Fruit fly (Drosophila melanogaster) whole organism, embryonic: ENCODE data around the gene CG13449.

Source experiments
- ATbp ChIP-seq: fragments of 200-800 bp; sonication (Bioruptor generic); optimal IDR thresholded peaks from 2 replicates; lab custom pipeline; 2017; ENCODE audit warnings: missing biosample characterization, mild to moderate bottlenecking, missing genetic modification characterization, missing genetic modification reagents
- Antp ChIP-seq: fragments of 200-800 bp; sonication (Bioruptor generic); optimal IDR thresholded peaks from 3 replicates; lab custom pipeline; 2016; ENCODE audit warnings: missing biosample characterization, missing genetic modification characterization
- CG10147 ChIP-seq: fragments of 200-800 bp; sonication (Bioruptor generic); optimal IDR thresholded peaks from 2 replicates; lab custom pipeline; 2019; ENCODE audit warnings: missing biosample characterization, mild to moderate bottlenecking, missing genetic modification characterization, moderate library complexity
- CG10654 ChIP-seq: fragments of 200-800 bp; sonication (Bioruptor generic); optimal IDR thresholded peaks from 2 replicates; lab custom pipeline; 2016; ENCODE audit warnings: missing biosample characterization, missing genetic modification characterization
- CG12104 ChIP-seq: fragments of 200-800 bp; sonication (Bioruptor generic); optimal IDR thresholded peaks from 3 replicates; lab custom pipeline; 2016; ENCODE audit warnings: missing biosample characterization, missing genetic modification characterization
- CG12155 ChIP-seq: fragments of 200-800 bp; sonication (Bioruptor generic); optimal IDR thresholded peaks from 3 replicates; lab custom pipeline; 2016; ENCODE audit warnings: missing biosample characterization, missing genetic modification characterization
- CG12236 ChIP-seq: fragments of 200-800 bp; sonication (Bioruptor generic); optimal IDR thresholded peaks from 2 replicates; lab custom pipeline; 2016; ENCODE audit warnings: missing biosample characterization, missing genetic modification characterization
- CG12659 ChIP-seq: fragments of 200-800 bp; sonication (Bioruptor generic); optimal IDR thresholded peaks from 3 replicates; lab custom pipeline; 2017; ENCODE audit warnings: mild to moderate bottlenecking, missing biosample characterization, missing genetic modification reagents, missing genetic modification characterization
- CG14050 ChIP-seq: fragments of 200-800 bp; sonication (Bioruptor generic); IDR thresholded peaks from 3 replicates; pipeline ENCODE4 v1.3.6; 2022; ENCODE audit warnings: missing biosample characterization, missing genetic modification characterization
- CG15269 ChIP-seq: fragments of 200-800 bp; sonication (Bioruptor generic); optimal IDR thresholded peaks from 2 replicates; lab custom pipeline; 2018; ENCODE audit warnings: missing biosample characterization, mild to moderate bottlenecking, missing genetic modification characterization, moderate library complexity
- CG1647 ChIP-seq: fragments of 200-800 bp; sonication (Bioruptor generic); optimal IDR thresholded peaks from 3 replicates; lab custom pipeline; 2016; ENCODE audit warnings: missing biosample characterization, missing genetic modification characterization
- CG16813 ChIP-seq: fragments of 200-800 bp; sonication (Bioruptor generic); IDR thresholded peaks from 3 replicates; pipeline ENCODE4 v1.3.6; 2022; ENCODE audit warnings: missing biosample characterization, missing genetic modification characterization; ENCODE audit not compliant: partially characterized antibody
- CG17802 ChIP-seq: fragments of 200-800 bp; sonication (Bioruptor generic); optimal IDR thresholded peaks from 2 replicates; lab custom pipeline; 2018; ENCODE audit warnings: missing biosample characterization, mild to moderate bottlenecking, missing genetic modification characterization, moderate library complexity
- CG18599 ChIP-seq: fragments of 200-800 bp; sonication (Bioruptor generic); optimal IDR thresholded peaks from 3 replicates; lab custom pipeline; 2017; ENCODE audit warnings: missing biosample characterization, missing genetic modification characterization, mild to moderate bottlenecking, moderate library complexity, missing genetic modification reagents
- CG2199 ChIP-seq: fragments of 200-800 bp; sonication (Bioruptor generic); IDR thresholded peaks from 3 replicates; pipeline ENCODE4 v1.3.6; 2022; ENCODE audit warnings: missing biosample characterization, missing genetic modification characterization
- CG30403 ChIP-seq: fragments of 200-800 bp; sonication (Bioruptor generic); optimal IDR thresholded peaks from 3 replicates; lab custom pipeline; 2016; ENCODE audit warnings: missing biosample characterization, missing genetic modification characterization
- CG3838 ChIP-seq: fragments of 200-800 bp; sonication (Bioruptor generic); optimal IDR thresholded peaks from 3 replicates; lab custom pipeline; 2016; ENCODE audit warnings: missing biosample characterization, missing genetic modification characterization
- CG3995 ChIP-seq: fragments of 200-800 bp; sonication (Bioruptor generic); optimal IDR thresholded peaks from 3 replicates; lab custom pipeline; 2016; ENCODE audit warnings: missing biosample characterization, missing genetic modification characterization
- CG6254 ChIP-seq: fragments of 200-800 bp; sonication (Bioruptor generic); optimal IDR thresholded peaks from 3 replicates; lab custom pipeline; 2017; ENCODE audit warnings: mild to moderate bottlenecking, missing biosample characterization, missing genetic modification reagents, missing genetic modification characterization
- CG7271 ChIP-seq: fragments of 200-800 bp; sonication (Bioruptor generic); optimal IDR thresholded peaks from 2 replicates; lab custom pipeline; 2018; ENCODE audit warnings: missing biosample characterization, mild to moderate bottlenecking, missing genetic modification characterization, moderate library complexity
- CG7372 ChIP-seq: fragments of 200-800 bp; sonication (Bioruptor generic); IDR thresholded peaks from 2 replicates; pipeline ENCODE4 v1.3.6; 2022; ENCODE audit warnings: missing biosample characterization, missing genetic modification characterization
- CG7556 ChIP-seq: fragments of 200-800 bp; sonication (Bioruptor generic); optimal IDR thresholded peaks from 2 replicates; lab custom pipeline; 2017; ENCODE audit warnings: missing biosample characterization, mild to moderate bottlenecking, missing genetic modification characterization
- CG7928 ChIP-seq: fragments of 200-800 bp; sonication (Bioruptor generic); optimal IDR thresholded peaks from 2 replicates; lab custom pipeline; 2017; ENCODE audit warnings: missing biosample characterization, mild to moderate bottlenecking, missing genetic modification characterization
- CG8924 ChIP-seq: fragments of 200-800 bp; optimal IDR thresholded peaks from 3 replicates; lab custom pipeline; 2019; ENCODE audit warnings: missing biosample characterization, mild to moderate bottlenecking, missing genetic modification characterization, moderate library complexity
- CG9727 ChIP-seq: fragments of 200-800 bp; sonication (Bioruptor generic); optimal IDR thresholded peaks from 3 replicates; lab custom pipeline; 2017; ENCODE audit warnings: missing biosample characterization, mild to moderate bottlenecking, missing genetic modification characterization
- D19A ChIP-seq: fragments of 200-800 bp; optimal IDR thresholded peaks from 3 replicates; lab custom pipeline; 2019; ENCODE audit warnings: missing biosample characterization, mild to moderate bottlenecking, missing genetic modification characterization, moderate library complexity
- Dll ChIP-seq: fragments of 200-800 bp; sonication (Bioruptor generic); IDR thresholded peaks from 4 replicates; pipeline ENCODE4 v1.3.6; 2022; ENCODE audit warnings: missing biosample characterization, missing genetic modification characterization; ENCODE audit not compliant: partially characterized antibody
- Dp ChIP-seq: fragments of 200-800 bp; sonication (Bioruptor generic); optimal IDR thresholded peaks from 2 replicates; lab custom pipeline; 2018; ENCODE audit warnings: missing biosample characterization, mild to moderate bottlenecking, missing genetic modification characterization, moderate library complexity
- E2f1 ChIP-seq: fragments of 200-800 bp; sonication (Bioruptor generic); IDR thresholded peaks from 2 replicates; pipeline ENCODE4 v1.3.6; 2022; ENCODE audit warnings: missing biosample characterization, missing genetic modification characterization
- HLH3B ChIP-seq: fragments of 200-800 bp; sonication (Bioruptor generic); IDR thresholded peaks from 2 replicates; pipeline ENCODE4 v1.3.6; 2022; ENCODE audit warnings: missing biosample characterization, missing genetic modification characterization
- Hey ChIP-seq: fragments of 200-800 bp; sonication (Bioruptor generic); optimal IDR thresholded peaks from 3 replicates; lab custom pipeline; 2018; ENCODE audit warnings: missing biosample characterization, mild to moderate bottlenecking, missing genetic modification characterization
- Jarid2 ChIP-seq: fragments of 200-800 bp; sonication (Bioruptor generic); optimal IDR thresholded peaks from 3 replicates; lab custom pipeline; 2017; ENCODE audit warnings: mild to moderate bottlenecking, missing biosample characterization, missing genetic modification reagents, missing genetic modification characterization
- Lhr ChIP-seq: fragments of 200-800 bp; sonication (Bioruptor generic); optimal IDR thresholded peaks from 3 replicates; lab custom pipeline; 2017; ENCODE audit warnings: mild to moderate bottlenecking, missing biosample characterization, missing genetic modification reagents, missing genetic modification characterization
- Mes4 ChIP-seq: fragments of 200-800 bp; sonication (Bioruptor generic); optimal IDR thresholded peaks from 2 replicates; lab custom pipeline; 2016; ENCODE audit warnings: missing biosample characterization, missing genetic modification characterization
- Neu2 ChIP-seq: fragments of 200-800 bp; sonication (Bioruptor generic); optimal IDR thresholded peaks from 3 replicates; lab custom pipeline; 2016; ENCODE audit warnings: missing biosample characterization, missing genetic modification characterization, borderline replicate concordance
- Oaz ChIP-seq: fragments of 200-800 bp; sonication (Bioruptor generic); IDR thresholded peaks from 2 replicates; pipeline ENCODE4 v1.3.6; 2022; ENCODE audit warnings: missing biosample characterization, missing genetic modification characterization
- Sin3A ChIP-seq: fragments of >200 bp; optimal IDR thresholded peaks from 2 replicates; lab custom pipeline; 2018
- Sox100B ChIP-seq: fragments of 200-800 bp; sonication (Bioruptor generic); optimal IDR thresholded peaks from 3 replicates; lab custom pipeline; 2018; ENCODE audit warnings: missing biosample characterization, mild to moderate bottlenecking, missing genetic modification characterization
- Sry-δ ChIP-seq: fragments of 200-800 bp; sonication (Bioruptor generic); optimal IDR thresholded peaks from 2 replicates; lab custom pipeline; 2016; ENCODE audit warnings: missing biosample characterization, missing genetic modification characterization
- aop ChIP-seq: fragments of 200-800 bp; sonication (Bioruptor generic); IDR thresholded peaks from 2 replicates; pipeline ENCODE4 v1.3.6; 2022; ENCODE audit warnings: missing biosample characterization, missing genetic modification characterization
- bigmax ChIP-seq: fragments of 200-800 bp; sonication (Bioruptor generic); optimal IDR thresholded peaks from 2 replicates; lab custom pipeline; 2018; ENCODE audit warnings: missing biosample characterization, mild to moderate bottlenecking, missing genetic modification characterization
- cg ChIP-seq: fragments of 200-800 bp; sonication (Bioruptor generic); optimal IDR thresholded peaks from 3 replicates; lab custom pipeline; 2019; ENCODE audit warnings: missing biosample characterization, mild to moderate bottlenecking, missing genetic modification characterization, moderate library complexity
- fru ChIP-seq: fragments of >200 bp; optimal IDR thresholded peaks from 2 replicates; lab custom pipeline; 2017
- gsb-n ChIP-seq: fragments of 200-800 bp; sonication (Bioruptor generic); optimal IDR thresholded peaks from 3 replicates; lab custom pipeline; 2018; ENCODE audit warnings: missing biosample characterization, mild to moderate bottlenecking, missing genetic modification characterization
- pfk ChIP-seq: fragments of 200-800 bp; sonication (Bioruptor generic); optimal IDR thresholded peaks from 2 replicates; lab custom pipeline; 2018; ENCODE audit warnings: missing biosample characterization, mild to moderate bottlenecking, missing genetic modification characterization, moderate library complexity
- pnt ChIP-seq: fragments of 200-800 bp; sonication (Bioruptor generic); optimal IDR thresholded peaks from 3 replicates; lab custom pipeline; 2016; ENCODE audit warnings: missing biosample characterization, missing genetic modification characterization
- sim ChIP-seq: fragments of 200-800 bp; sonication (Bioruptor generic); IDR thresholded peaks from 2 replicates; pipeline ENCODE4 v1.3.6; 2022; ENCODE audit warnings: missing biosample characterization, missing genetic modification characterization
- sna ChIP-seq: fragments of 200-800 bp; sonication (Bioruptor generic); IDR thresholded peaks from 2 replicates; pipeline ENCODE4 v1.3.6; 2022; ENCODE audit warnings: missing biosample characterization, missing genetic modification characterization; ENCODE audit not compliant: partially characterized antibody
- sr ChIP-seq: fragments of 200-800 bp; sonication (Bioruptor generic); IDR thresholded peaks from 3 replicates; pipeline ENCODE4 v1.3.6; 2022; ENCODE audit warnings: missing biosample characterization, missing genetic modification characterization
- wdn ChIP-seq: fragments of 200-800 bp; sonication (Bioruptor generic); IDR thresholded peaks from 2 replicates; pipeline ENCODE4 v1.3.6; 2022; ENCODE audit warnings: missing biosample characterization, missing genetic modification characterization

Gene CG13449

dm6 chr3L:15566484-15566955 is 46.1 kb downstream of the CG13449 start (continued):
- TF ChIP-seq CG7928, result peak; percentile 57
- TF ChIP-seq CG12155, result no peak
- no peak for TF ChIP-seq CG7372 (GFP tag; lab: Robert Waterston, UW)
- no peak for TF ChIP-seq Antp
- no peak for TF ChIP-seq gsb-n (tag; lab: Kevin White, UChicago)
- no peak for TF ChIP-seq Oaz (GFP tag; lab: Robert Waterston, UW)
- peak; percentile 15 for TF ChIP-seq wdn (GFP tag; lab: Robert Waterston, UW)
- TF ChIP-seq Dp, result no peak
- TF ChIP-seq Mes4, result peak; percentile 75
- peak; percentile 91 for TF ChIP-seq CG2199
- TF ChIP-seq cg (GFP tag; lab: Kevin White, UChicago), result peak; percentile 74
- TF ChIP-seq CG12659, result peak; percentile 41
- TF ChIP-seq CG10147, result no peak
- TF ChIP-seq CG12104, result no peak
- TF ChIP-seq CG7271 (tag; lab: Kevin White, UChicago), result peak; percentile 49
- no peak for TF ChIP-seq CG16813 (GFP tag; lab: Robert Waterston, UW)
- TF ChIP-seq CG17802 (tag; lab: Kevin White, UChicago), result peak; percentile 39
- peak; percentile 47 for TF ChIP-seq CG3838 (GFP tag; lab: Kevin White, UChicago)
- peak; percentile 89 for TF ChIP-seq pfk (GFP tag; lab: Kevin White, UChicago)
- TF ChIP-seq CG3995 (GFP tag; lab: Kevin White, UChicago), result no peak
- TF ChIP-seq HLH3B, result peak; percentile 49; the same call in 1 of the 2 replicates
- TF ChIP-seq sim (GFP tag; lab: Robert Waterston, UW), result 0 out of 2 replicates have a peak, but pooled peaks have one; percentile 36
- TF ChIP-seq Neu2 (GFP tag; lab: Kevin White, UChicago), result no peak
- no peak for TF ChIP-seq Dll (GFP tag; lab: Robert Waterston, UW)
- peak; percentile 25 for TF ChIP-seq CG12236 (GFP tag; lab: Kevin White, UChicago)
- no peak for TF ChIP-seq CG6254
- TF ChIP-seq CG9727 (GFP tag; lab: Kevin White, UChicago), result peak; percentile 68
- TF ChIP-seq aop (GFP tag; lab: Robert Waterston, UW), result no peak
- TF ChIP-seq sna (GFP tag; lab: Robert Waterston, UW), result no peak
- TF ChIP-seq Lhr (GFP tag; lab: Kevin White, UChicago), result peak; percentile 8
- TF ChIP-seq Hey (tag; lab: Kevin White, UChicago), result peak; percentile 92
- peak; percentile 64 for TF ChIP-seq CG8924
- peak; percentile 26 for TF ChIP-seq CG10654
- peak; percentile 57; the same call in 1 of the 2 replicates for TF ChIP-seq E2f1 (GFP tag; lab: Robert Waterston, UW)
- no peak for TF ChIP-seq fru
- TF ChIP-seq CG18599, result peak; percentile 75
- no peak for TF ChIP-seq Sox100B
- no peak for TF ChIP-seq D19A (tag; lab: Kevin White, UChicago)
- no peak for TF ChIP-seq CG15269 (tag; lab: Kevin White, UChicago)
- no peak; the same call in 2 of the 3 replicates for TF ChIP-seq sr (GFP tag; lab: Robert Waterston, UW)
- TF ChIP-seq CG7556 (GFP tag; lab: Kevin White, UChicago), result peak; percentile 68
- no peak for TF ChIP-seq pnt
- no peak for TF ChIP-seq Jarid2 (GFP tag; lab: Kevin White, UChicago)
- no peak for TF ChIP-seq bigmax (GFP tag; lab: Kevin White, UChicago)
- no peak for TF ChIP-seq Sin3A (lab: Kevin White, UChicago)
- TF ChIP-seq CG1647 (GFP tag; lab: Kevin White, UChicago), result peak; percentile 30
- TF ChIP-seq Sry-δ (GFP tag; lab: Kevin White, UChicago), result no peak
- TF ChIP-seq CG30403, result no peak
- 0 out of 3 replicates have a peak, but pooled peaks have one; percentile 31 for TF ChIP-seq CG14050 (GFP tag; lab: Robert Waterston, UW)
- peak; percentile 88 for TF ChIP-seq ATbp (GFP tag; lab: Kevin White, UChicago)
